Fruit fly (Drosophila melanogaster): Measurements from ENCODE around the gene Ogdh.

dm6 chr3L:17001055-17001454, 46.4 kb downstream of the Ogdh start:
- TF ChIP-seq CTCF (optimal IDR thresholded peaks at IDR 0.05) (no peak), CG8478 (optimal IDR thresholded peaks at IDR 0.05) (no peak)

All from S2 (cell line).